Fruit fly (Drosophila melanogaster) whole organism: ENCODE measurements around the gene CG5111.

Source experiments
- Dll ChIP-seq: fragments of >200 bp; optimal IDR thresholded peaks from 2 replicates; lab custom pipeline; 2017
- usp ChIP-seq: fragments of >200 bp; optimal IDR thresholded peaks from 2 replicates; lab custom pipeline; 2017; ENCODE audit warnings: missing biosample characterization, missing genetic modification characterization, mixed read lengths

dm6 chr3R:25549740-25550139 is 43.7 kb downstream of the CG5111 start:
- TF ChIP-seq Dll (lab: Kevin White, UChicago) (no peak), usp (no peak)
